Worm (Caenorhabditis elegans): ENCODE results near the gene Y73F4A.3.

Y73F4A.3 gene

ce11 chrIV:9079330-9079729 is 39.0 kb upstream of the Y73F4A.3 start:
- TF ChIP-seq dsc-1 (tag; optimal IDR thresholded peaks at IDR 0.05) (peak; percentile 12), zag-1 (tag; optimal IDR thresholded peaks at IDR 0.05) (no peak), grh-1 (GFP tag; IDR thresholded peaks at IDR 0.05) (no peak), unc-98 (GFP tag; IDR thresholded peaks at IDR 0.05) (no peak), unc-130 (tag; optimal IDR thresholded peaks at IDR 0.05) (peak; percentile 19), lin-14 (GFP tag; optimal IDR thresholded peaks at IDR 0.05) (peak; percentile 24), nhr-237 (tag; optimal IDR thresholded peaks at IDR 0.05) (no peak), nhr-19 (GFP tag; conservative IDR thresholded peaks at IDR 0.05) (peak; percentile 18; the same call in 1 of the 2 replicates), snu-23 (GFP tag; optimal IDR thresholded peaks at IDR 0.05) (peak; percentile 20), efl-1 (optimal IDR thresholded peaks at IDR 0.05) (peak in 1 of 2 experiments; percentile 9), efl-1 (GFP tag; optimal IDR thresholded peaks at IDR 0.05 in 1 of 2) (no peak), rnt-1 (tag; optimal IDR thresholded peaks at IDR 0.05) (peak; percentile 78), nhr-71 (tag; optimal IDR thresholded peaks at IDR 0.05) (peak; percentile 57), nhr-85 (tag) (no peak), alr-1 (tag; optimal IDR thresholded peaks at IDR 0.05; ENCODE audit: borderline replicate concordance) (no peak), ztf-11 (tag; optimal IDR thresholded peaks at IDR 0.05) (no peak)

- TF ChIP-seq aly-2 (tag; optimal IDR thresholded peaks at IDR 0.05) (no peak), alr-1 (tag; optimal IDR thresholded peaks at IDR 0.05; ENCODE audit: borderline replicate concordance) (no peak), C34B4.2 (tag; optimal IDR thresholded peaks at IDR 0.05) (no peak), efl-1 (optimal IDR thresholded peaks at IDR 0.05) (no peak), efl-1 (GFP tag; optimal IDR thresholded peaks at IDR 0.05 in 1 of 2) (peak; percentile 3 to 88), nhr-85 (tag) (no peak), tlp-1 (tag; optimal IDR thresholded peaks at IDR 0.05) (no peak), ces-1 (GFP tag; optimal IDR thresholded peaks at IDR 0.05) (no peak), elt-2 (tag; optimal IDR thresholded peaks at IDR 0.05) (no peak), unc-86 (tag; optimal IDR thresholded peaks at IDR 0.05) (no peak), dpl-1 (GFP tag; optimal IDR thresholded peaks at IDR 0.05) (peak in 1 of 3 experiments; percentile 14), nhr-20 (tag; optimal IDR thresholded peaks at IDR 0.05) (no peak), xbp-1 (tag; optimal IDR thresholded peaks at IDR 0.05) (no peak), lin-14 (GFP tag; optimal IDR thresholded peaks at IDR 0.05) (no peak), nhr-237 (tag; optimal IDR thresholded peaks at IDR 0.05) (no peak), nhr-28 (tag; optimal IDR thresholded peaks at IDR 0.05) (no peak), elt-3 (tag; optimal IDR thresholded peaks at IDR 0.05) (no peak)
Measured at ce11 chrIV:9078469-9078868, 38.2 kb upstream of the Y73F4A.3 start, which contains the start of gene mans-4. Gene mans-4, minus strand, starts transcription at chrIV:9078569.

- TF ChIP-seq egl-13 (tag; optimal IDR thresholded peaks at IDR 0.05) (peak; percentile 90), efl-3 (GFP tag; optimal IDR thresholded peaks at IDR 0.05) (peak; percentile 30), nhr-71 (tag; optimal IDR thresholded peaks at IDR 0.05) (peak; percentile 94), hpl-2 (GFP tag; optimal IDR thresholded peaks at IDR 0.05) (no peak), lir-3 (tag; optimal IDR thresholded peaks at IDR 0.05; ENCODE audit: poor library complexity) (peak; percentile 97), swsn-7 (tag; optimal IDR thresholded peaks at IDR 0.05) (peak; percentile 87), isw-1 (GFP tag; IDR thresholded peaks at IDR 0.05) (peak; percentile 81), fos-1 (tag; optimal IDR thresholded peaks at IDR 0.05) (peak; percentile 61), nhr-84 (tag; optimal IDR thresholded peaks at IDR 0.05) (no peak), unc-130 (tag; optimal IDR thresholded peaks at IDR 0.05) (peak; percentile 88), pqm-1 (tag; optimal IDR thresholded peaks at IDR 0.05) (no peak), vab-15 (tag; optimal IDR thresholded peaks at IDR 0.05) (peak; percentile 99), zip-4 (GFP tag; optimal IDR thresholded peaks at IDR 0.05) (peak; percentile 75), nhr-11 (tag; optimal IDR thresholded peaks at IDR 0.05) (no peak), mef-2 (tag; optimal IDR thresholded peaks at IDR 0.05) (peak; percentile 6), grh-1 (GFP tag; IDR thresholded peaks at IDR 0.05) (peak; percentile 69), nhr-20 (tag; optimal IDR thresholded peaks at IDR 0.05) (peak; percentile 89), lin-35 (GFP tag; optimal IDR thresholded peaks at IDR 0.05) (peak; percentile 97 to 98), lsy-2 (tag; optimal IDR thresholded peaks at IDR 0.05) (peak; percentile 79 to 88), alr-1 (tag; optimal IDR thresholded peaks at IDR 0.05; ENCODE audit: borderline replicate concordance) (no peak), ceh-82 (tag; optimal IDR thresholded peaks at IDR 0.05) (peak; percentile 73 to 79 (median 76)), ama-1 (optimal IDR thresholded peaks at IDR 0.05) (peak; percentile 15), aly-2 (tag; optimal IDR thresholded peaks at IDR 0.05) (peak; percentile 23), ztf-4 (tag; optimal IDR thresholded peaks at IDR 0.05) (no peak), unc-62 (GFP tag; optimal IDR thresholded peaks at IDR 0.05) (no peak), elt-2 (tag; optimal IDR thresholded peaks at IDR 0.05) (peak; percentile 72), Y116A8C.19 (tag; optimal IDR thresholded peaks at IDR 0.05; ENCODE audit: borderline replicate concordance) (peak; percentile 91), nhr-47 (tag; optimal IDR thresholded peaks at IDR 0.05) (peak; percentile 93)
Measured at ce11 chrIV:9074244-9074723, 34.0 kb upstream of the Y73F4A.3 start, which contains the start of gene mppb-1. Gene mppb-1, plus strand, starts transcription at chrIV:9074673.

Data from whole organism, L1 larva.